Worm (Caenorhabditis elegans): ENCODE results near the gene K09E9.4.
A peak's percentile ranks its signal among the peaks of the same experiment; 100 is the strongest.

Gene K09E9.4

ce11 chrX:15600512-15601117, 29.6 kb downstream of the K09E9.4 start, which contains the start of gene ent-2:
Gene ent-2, plus strand, starts transcription at chrX:15601067.
- TF ChIP-seq swsn-7 (tag; optimal IDR thresholded peaks at IDR 0.05) (no peak), nhr-85 (tag) (peak; percentile 27), ceh-82 (tag; optimal IDR thresholded peaks at IDR 0.05) (peak in 1 of 3 experiments; percentile 33), mdl-1 (tag; optimal IDR thresholded peaks at IDR 0.05) (peak in 1 of 2 experiments; percentile 31), dsc-1 (tag; optimal IDR thresholded peaks at IDR 0.05) (peak; percentile 58), zip-4 (GFP tag; optimal IDR thresholded peaks at IDR 0.05) (no peak), lin-14 (GFP tag; optimal IDR thresholded peaks at IDR 0.05) (peak; percentile 75), lsy-2 (tag; optimal IDR thresholded peaks at IDR 0.05) (peak in 1 of 2 experiments; percentile 15), dpl-1 (GFP tag; optimal IDR thresholded peaks at IDR 0.05) (peak in 1 of 3 experiments; percentile 17), C04F5.9 (tag; optimal IDR thresholded peaks at IDR 0.05) (no peak), mep-1 (tag; optimal IDR thresholded peaks at IDR 0.05) (peak; percentile 13), egl-27 (tag; optimal IDR thresholded peaks at IDR 0.05) (no peak), nhr-47 (tag; optimal IDR thresholded peaks at IDR 0.05) (no peak), ztf-4 (tag; optimal IDR thresholded peaks at IDR 0.05) (no peak), fkh-8 (tag; optimal IDR thresholded peaks at IDR 0.05) (peak; percentile 86), nhr-77 (tag; optimal IDR thresholded peaks at IDR 0.05) (no peak), nhr-90 (tag; optimal IDR thresholded peaks at IDR 0.05; ENCODE audit: poor library complexity) (no peak), tlp-1 (tag; optimal IDR thresholded peaks at IDR 0.05) (no peak), efl-1 (optimal IDR thresholded peaks at IDR 0.05) (peak in 1 of 2 experiments; percentile 9), efl-1 (GFP tag; optimal IDR thresholded peaks at IDR 0.05 in 1 of 2) (peak in 1 of 2 experiments; percentile 85), efl-3 (GFP tag; optimal IDR thresholded peaks at IDR 0.05) (no peak), ceh-90 (tag; optimal IDR thresholded peaks at IDR 0.05) (no peak), unc-130 (tag; optimal IDR thresholded peaks at IDR 0.05) (no peak), ces-1 (GFP tag; optimal IDR thresholded peaks at IDR 0.05) (no peak), rnt-1 (tag; optimal IDR thresholded peaks at IDR 0.05) (no peak), sup-37 (GFP tag; optimal IDR thresholded peaks at IDR 0.05) (no peak), skn-1 (tag; optimal IDR thresholded peaks at IDR 0.05) (peak; percentile 0)

DNA sequence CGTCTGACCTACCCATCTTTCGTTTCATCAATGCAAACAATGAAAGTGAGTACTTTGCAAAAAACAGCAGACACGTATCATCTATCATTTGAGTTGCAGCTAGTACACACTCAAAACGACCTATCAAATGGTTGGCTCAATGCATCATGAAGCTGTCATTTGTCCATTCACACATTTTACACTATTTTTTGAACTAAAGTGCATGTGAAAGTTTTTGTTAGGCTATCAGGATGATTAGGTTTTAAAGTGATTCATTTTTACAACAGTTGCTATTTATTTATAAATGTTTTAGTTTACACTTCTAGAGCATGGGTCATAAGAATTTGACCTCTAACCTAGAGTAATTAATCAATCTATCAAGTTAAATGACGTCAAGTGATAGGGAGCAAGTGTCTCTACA, 30.3 kb downstream of the K09E9.4 start:
- TF ChIP-seq lsy-2 (tag; optimal IDR thresholded peaks at IDR 0.05): peak; percentile 45 to 48
- no peak for TF ChIP-seq lin-35 (GFP tag; optimal IDR thresholded peaks at IDR 0.05)
- peak; percentile 98 for TF ChIP-seq lin-39 (tag; optimal IDR thresholded peaks at IDR 0.05)
- TF ChIP-seq nhr-19 (GFP tag; conservative IDR thresholded peaks at IDR 0.05): peak; percentile 52
- TF ChIP-seq nhr-20 (tag; optimal IDR thresholded peaks at IDR 0.05): peak; percentile 58
- no peak for TF ChIP-seq hlh-17 (GFP tag; optimal IDR thresholded peaks at IDR 0.05; ENCODE audit: borderline replicate concordance)
- TF ChIP-seq aha-1 (tag; optimal IDR thresholded peaks at IDR 0.05): no peak
- TF ChIP-seq nhr-71 (tag; optimal IDR thresholded peaks at IDR 0.05): peak; percentile 79
- TF ChIP-seq lin-14 (GFP tag; optimal IDR thresholded peaks at IDR 0.05): peak; percentile 60
- TF ChIP-seq snu-23 (GFP tag; optimal IDR thresholded peaks at IDR 0.05): peak; percentile 5
- peak; percentile 43 for TF ChIP-seq unc-62 (GFP tag; optimal IDR thresholded peaks at IDR 0.05)
- peak; percentile 45 for TF ChIP-seq lir-3 (tag; optimal IDR thresholded peaks at IDR 0.05; ENCODE audit: poor library complexity)
- TF ChIP-seq fos-1 (tag; optimal IDR thresholded peaks at IDR 0.05): no peak
- peak; percentile 13 for TF ChIP-seq lin-13 (GFP tag; optimal IDR thresholded peaks at IDR 0.05)
- TF ChIP-seq ztf-11 (tag; optimal IDR thresholded peaks at IDR 0.05): no peak
- TF ChIP-seq rnt-1 (tag; optimal IDR thresholded peaks at IDR 0.05): peak; percentile 46
- no peak for TF ChIP-seq pax-3 (tag; optimal IDR thresholded peaks at IDR 0.05)
